Fruit fly (Drosophila melanogaster): ENCODE data around the gene CG42814.

The CG42814 gene

DNA sequence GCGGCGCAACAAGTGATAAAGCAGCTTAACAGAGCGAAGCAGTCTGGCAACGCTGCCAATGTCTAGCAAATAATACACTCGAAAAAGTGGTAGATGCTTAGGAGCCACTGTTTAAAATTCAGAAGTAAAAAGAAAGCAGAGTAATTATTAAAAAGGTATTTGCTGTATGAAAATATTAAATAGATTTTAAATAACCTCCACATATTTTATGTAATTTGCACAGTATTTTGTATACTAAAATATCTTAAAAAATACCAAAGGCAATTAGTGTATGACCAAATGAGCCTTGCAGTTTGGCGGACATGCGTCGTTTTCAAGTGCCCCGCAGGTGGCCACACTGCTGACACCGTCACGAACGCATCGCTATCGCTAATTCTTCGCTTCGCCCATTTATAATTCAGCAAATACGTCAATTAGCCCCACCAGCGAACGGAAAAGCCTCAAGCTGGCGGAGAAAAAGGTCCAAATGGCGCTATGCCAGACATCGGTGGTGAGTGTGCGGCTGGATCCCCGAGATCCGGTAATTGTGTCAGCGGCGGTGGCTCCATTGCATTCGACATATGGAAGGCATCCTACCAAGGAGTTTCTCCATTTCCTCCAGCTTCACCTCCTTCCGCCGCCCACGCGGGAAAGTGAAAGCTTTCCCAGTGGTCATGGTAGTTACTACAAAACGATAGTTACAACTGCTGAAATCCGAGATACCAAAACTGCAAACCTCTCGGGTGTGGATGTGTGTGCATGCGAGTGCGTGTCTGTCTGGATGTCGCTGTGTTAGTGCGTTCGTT lies 24.1 kb upstream of the CG42814 start, which contains the start of gene pll (continued):
- TF ChIP-seq CG11762 (GFP tag; optimal IDR thresholded peaks at IDR 0.05; ENCODE audit: insufficient read depth) (peak; percentile 57), CG6163 (GFP tag; IDR thresholded peaks at IDR 0.05) (peak; percentile 91), CG6276 (GFP tag; optimal IDR thresholded peaks at IDR 0.05) (no peak), Eip93F (GFP tag; optimal IDR thresholded peaks at IDR 0.05) (peak; percentile 58), CG7368 (GFP tag; optimal IDR thresholded peaks at IDR 0.05) (no peak), CG4318 (GFP tag; optimal IDR thresholded peaks at IDR 0.05) (no peak), CG11294 (GFP tag; IDR thresholded peaks at IDR 0.05) (peak; percentile 70; the same call in 1 of the 2 replicates), vri (GFP tag; optimal IDR thresholded peaks at IDR 0.05) (no peak), eg (GFP tag; IDR thresholded peaks at IDR 0.05) (peak; percentile 96), CG6808 (GFP tag; optimal IDR thresholded peaks at IDR 0.05) (no peak), CG1621 (tag; optimal IDR thresholded peaks at IDR 0.05) (no peak), Eip78C (GFP tag) (peak; percentile 92), salr (GFP tag; optimal IDR thresholded peaks at IDR 0.05) (no peak), Sox15 (GFP tag; optimal IDR thresholded peaks at IDR 0.05) (peak; percentile 61), ss (GFP tag; optimal IDR thresholded peaks at IDR 0.05) (no peak), CG10631 (GFP tag; optimal IDR thresholded peaks at IDR 0.05) (no peak), cyc (GFP tag; optimal IDR thresholded peaks at IDR 0.05) (peak; percentile 82), CG6792 (GFP tag; optimal IDR thresholded peaks at IDR 0.05) (peak; percentile 75), Hr4 (GFP tag; optimal IDR thresholded peaks at IDR 0.05) (no peak), Sox102F (GFP tag; optimal IDR thresholded peaks at IDR 0.05) (no peak), acj6 (GFP tag; optimal IDR thresholded peaks at IDR 0.05) (peak; percentile 86), CG31627 (GFP tag; optimal IDR thresholded peaks at IDR 0.05) (peak; percentile 85), fd59A (GFP tag; optimal IDR thresholded peaks at IDR 0.05) (peak; percentile 40), topi (GFP tag; optimal IDR thresholded peaks at IDR 0.05) (peak; percentile 73), Ets96B (tag; optimal IDR thresholded peaks at IDR 0.05) (peak; percentile 73), Smox (GFP tag; optimal IDR thresholded peaks at IDR 0.05) (peak; percentile 78), Ets21C (GFP tag; optimal IDR thresholded peaks at IDR 0.05) (no peak), pdm3 (GFP tag; optimal IDR thresholded peaks at IDR 0.05) (no peak)

- TF ChIP-seq svp (GFP tag) = no peak
- no peak for TF ChIP-seq CG8319 (GFP tag; optimal IDR thresholded peaks at IDR 0.05)
- no peak for TF ChIP-seq CG4318 (GFP tag; optimal IDR thresholded peaks at IDR 0.05)
- TF ChIP-seq CG8632 (GFP tag; optimal IDR thresholded peaks at IDR 0.05) = no peak
- no peak for TF ChIP-seq Ets21C (GFP tag; optimal IDR thresholded peaks at IDR 0.05)
- TF ChIP-seq OdsH (GFP tag; optimal IDR thresholded peaks at IDR 0.05) = no peak
Measured at dm6 chr3R:27250907-27251306, 21.6 kb upstream of the CG42814 start, which contains the start of the genes TTLL6B and TfIIA-L. Gene TTLL6B (minus strand): TSS chr3R:27251007. Gene TfIIA-L (plus strand): TSS chr3R:27251112.

DNA sequence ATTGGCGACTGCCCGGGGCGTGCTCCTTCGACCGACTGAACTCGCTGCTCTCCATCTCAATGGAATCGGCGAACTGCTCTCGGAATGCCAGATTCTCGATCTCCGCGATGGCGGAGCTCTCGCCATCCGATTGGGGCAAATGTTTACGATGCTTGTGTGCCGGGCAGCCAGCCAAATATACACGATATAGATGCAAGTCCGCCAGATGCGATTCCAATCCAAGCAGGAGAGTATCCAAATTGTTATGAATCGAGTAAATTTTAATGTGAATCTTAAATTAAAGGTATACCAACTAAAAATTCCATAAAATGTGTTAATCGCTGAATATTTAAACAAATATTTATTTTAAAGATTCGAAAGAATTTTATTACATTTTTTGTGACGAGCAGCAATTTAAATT lies 18.6 kb upstream of the CG42814 start, which contains the start of gene CG5984:
Gene CG5984 (minus strand): TSS at position 101 of the 400 bp plus-strand sequence.
- TF ChIP-seq svp (GFP tag) (peak; percentile 17), Smox (GFP tag; optimal IDR thresholded peaks at IDR 0.05) (no peak)

- TF ChIP-seq CG32006 (GFP tag; optimal IDR thresholded peaks at IDR 0.05) (peak; percentile 75), net (GFP tag; optimal IDR thresholded peaks at IDR 0.05) (peak; percentile 65), spab (GFP tag; optimal IDR thresholded peaks at IDR 0.05) (peak; percentile 56), Hr38 (GFP tag; optimal IDR thresholded peaks at IDR 0.05) (no peak), svp (GFP tag) (peak; percentile 63), CG11294 (GFP tag; IDR thresholded peaks at IDR 0.05) (peak; percentile 12; the same call in 1 of the 2 replicates), OdsH (GFP tag; optimal IDR thresholded peaks at IDR 0.05) (peak; percentile 54), pdm3 (GFP tag; optimal IDR thresholded peaks at IDR 0.05) (peak; percentile 40), vri (GFP tag; optimal IDR thresholded peaks at IDR 0.05) (no peak), CG6808 (GFP tag; optimal IDR thresholded peaks at IDR 0.05) (peak; percentile 70), Sox102F (GFP tag; optimal IDR thresholded peaks at IDR 0.05) (no peak), Eip75B (GFP tag; optimal IDR thresholded peaks at IDR 0.05) (no peak), fkh (GFP tag; optimal IDR thresholded peaks at IDR 0.05) (no peak), Ets96B (tag; optimal IDR thresholded peaks at IDR 0.05) (peak; percentile 82), CG8319 (GFP tag; optimal IDR thresholded peaks at IDR 0.05) (no peak), Sox14 (GFP tag; optimal IDR thresholded peaks at IDR 0.05) (no peak), dsx (GFP tag; optimal IDR thresholded peaks at IDR 0.05; ENCODE audit: poor library complexity, severe bottlenecking) (peak; percentile 87), CG10631 (GFP tag; optimal IDR thresholded peaks at IDR 0.05) (peak; percentile 62), CG11762 (GFP tag; optimal IDR thresholded peaks at IDR 0.05; ENCODE audit: insufficient read depth) (peak; percentile 39), cyc (GFP tag; optimal IDR thresholded peaks at IDR 0.05) (no peak), CG9139 (GFP tag; optimal IDR thresholded peaks at IDR 0.05) (peak; percentile 49), CG6854 (GFP tag; optimal IDR thresholded peaks at IDR 0.05) (no peak), esn (GFP tag; optimal IDR thresholded peaks at IDR 0.05) (peak; percentile 42), CG6163 (GFP tag; IDR thresholded peaks at IDR 0.05) (peak; percentile 48; the same call in 1 of the 3 replicates)
Measured at dm6 chr3R:27246264-27246663, 17.0 kb upstream of the CG42814 start.
